Fruit fly (Drosophila melanogaster): Measurements from ENCODE around the gene CG7126.
A peak's percentile ranks its signal among the peaks of the same experiment; 100 is the strongest.

Gene CG7126

dm6 chr3R:18295262-18295944, 7.2 kb downstream of the CG7126 start (continued):
- no peak for TF ChIP-seq dpn (GFP tag; optimal IDR thresholded peaks at IDR 0.05)
- TF ChIP-seq CG17361 (GFP tag; IDR thresholded peaks at IDR 0.05): peak; percentile 45; the same call in 2 of the 3 replicates
- TF ChIP-seq CG30403 (GFP tag; optimal IDR thresholded peaks at IDR 0.05): peak; percentile 22
- TF ChIP-seq dmrt99B (tag; optimal IDR thresholded peaks at IDR 0.05): peak; percentile 28
- no peak for TF ChIP-seq Opbp (GFP tag; IDR thresholded peaks at IDR 0.05; ENCODE audit: partially characterized antibody)
- peak; percentile 5 for TF ChIP-seq Hsf (GFP tag; optimal IDR thresholded peaks at IDR 0.05)
- TF ChIP-seq phol (tag; optimal IDR thresholded peaks at IDR 0.05): peak; percentile 18
- TF ChIP-seq NC2β (GFP tag; optimal IDR thresholded peaks at IDR 0.05): no peak
- peak; percentile 67 for TF ChIP-seq nerfin-2 (GFP tag; IDR thresholded peaks at IDR 0.05; ENCODE audit: partially characterized antibody)
- TF ChIP-seq fd96Cb (tag; optimal IDR thresholded peaks at IDR 0.05): no peak
- TF ChIP-seq PHDP (tag; optimal IDR thresholded peaks at IDR 0.05): peak; percentile 5
- TF ChIP-seq grau (tag; optimal IDR thresholded peaks at IDR 0.05): peak; percentile 23
- TF ChIP-seq Hr51 (GFP tag; optimal IDR thresholded peaks at IDR 0.05): peak in 1 of 2 experiments; percentile 63
- TF ChIP-seq Drgx (GFP tag; IDR thresholded peaks at IDR 0.05): 0 out of 2 replicates have a peak, but pooled peaks have one; percentile 20
- TF ChIP-seq CG17385 (GFP tag; optimal IDR thresholded peaks at IDR 0.05): peak; percentile 26
- TF ChIP-seq sens (GFP tag): peak; percentile 66
- peak; percentile 62 for TF ChIP-seq tna (GFP tag; IDR thresholded peaks at IDR 0.05; ENCODE audit: partially characterized antibody)
- TF ChIP-seq CG7963 (GFP tag; IDR thresholded peaks at IDR 0.05; ENCODE audit: partially characterized antibody): peak; percentile 52; the same call in 1 of the 3 replicates
- peak; percentile 9 for TF ChIP-seq CG12391 (tag; optimal IDR thresholded peaks at IDR 0.05)
- TF ChIP-seq CG2678 (tag; optimal IDR thresholded peaks at IDR 0.05): peak; percentile 28
- peak; percentile 58; the same call in 1 of the 3 replicates for TF ChIP-seq hb (GFP tag; IDR thresholded peaks at IDR 0.05; ENCODE audit: partially characterized antibody)

DNA sequence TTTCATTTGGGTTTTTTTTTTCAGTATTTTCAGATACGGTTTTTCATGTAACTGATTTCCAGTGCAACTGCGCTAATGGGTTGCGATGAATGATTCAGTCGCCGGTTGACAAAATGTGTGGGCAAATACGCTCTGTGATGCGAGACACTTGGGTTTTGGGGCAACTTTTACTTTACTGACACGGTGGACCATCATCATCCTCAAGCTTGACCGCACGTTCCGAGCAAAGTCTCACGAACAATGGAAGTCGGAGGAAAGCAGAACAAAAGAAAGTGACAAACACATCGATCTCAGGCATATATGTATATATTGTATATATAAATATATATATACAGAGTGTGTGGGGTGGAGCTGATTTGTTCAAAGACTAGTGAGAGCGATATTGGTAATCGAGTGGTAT, 8.2 kb downstream of the CG7126 start:
- TF ChIP-seq sqz (GFP tag; optimal IDR thresholded peaks at IDR 0.05): peak; percentile 12
- peak; percentile 53 for TF ChIP-seq Blimp-1 (GFP tag; optimal IDR thresholded peaks at IDR 0.05)
- TF ChIP-seq lola (GFP tag; optimal IDR thresholded peaks at IDR 0.05): no peak
- TF ChIP-seq CG7987 (GFP tag; optimal IDR thresholded peaks at IDR 0.05): no peak
- TF ChIP-seq nom (GFP tag; optimal IDR thresholded peaks at IDR 0.05): peak; percentile 64
- peak; percentile 4; the same call in 1 of the 3 replicates for TF ChIP-seq CG2199 (GFP tag; IDR thresholded peaks at IDR 0.05)
- no peak for TF ChIP-seq CG12104 (GFP tag; optimal IDR thresholded peaks at IDR 0.05)
- peak; percentile 4 for TF ChIP-seq Med (GFP tag)
- no peak for TF ChIP-seq dimm (GFP tag; IDR thresholded peaks at IDR 0.05)
- TF ChIP-seq gem (tag; optimal IDR thresholded peaks at IDR 0.05): no peak
- TF ChIP-seq CG6813 (GFP tag; optimal IDR thresholded peaks at IDR 0.05): no peak

DNA sequence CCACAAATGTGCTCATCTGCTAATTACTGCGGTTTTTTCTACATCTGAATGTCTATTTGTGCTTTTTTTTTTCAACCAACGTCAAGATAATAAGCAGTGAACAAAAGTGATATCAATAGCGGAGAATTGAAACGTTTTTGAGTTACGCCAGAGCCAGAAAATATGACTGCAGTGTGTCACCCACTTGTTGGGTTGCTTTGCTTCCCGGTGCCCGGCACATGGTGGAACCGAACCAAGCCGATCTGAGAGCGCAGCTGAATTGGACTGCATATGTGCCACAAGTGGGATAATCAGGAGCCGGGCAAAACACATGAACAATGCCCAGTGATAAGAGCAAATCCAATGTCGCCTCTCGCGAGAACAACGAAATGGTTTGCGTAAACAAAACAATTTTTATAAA, 10.3 kb downstream of the CG7126 start:
- TF ChIP-seq dimm (GFP tag; IDR thresholded peaks at IDR 0.05) (no peak), twi (tag; optimal IDR thresholded peaks at IDR 0.05) (peak; percentile 80)

DNA sequence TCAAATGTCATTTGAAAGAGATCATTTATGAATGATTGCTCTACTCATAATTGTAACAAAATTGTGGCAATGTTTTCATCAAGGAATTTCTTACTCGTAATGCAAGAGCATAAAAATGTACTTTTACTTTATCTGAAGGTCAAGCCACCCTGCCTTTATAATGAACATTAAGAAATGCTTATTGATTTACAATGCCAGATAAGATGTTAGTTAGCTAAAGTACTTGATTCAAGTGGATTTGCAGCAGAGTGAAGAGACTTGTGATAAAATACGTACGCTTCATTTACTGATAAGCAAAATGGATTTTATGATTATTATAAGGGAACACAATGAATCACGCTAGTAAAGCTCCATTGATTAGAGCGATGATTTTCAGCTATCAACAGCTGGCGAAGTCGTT, 10.8 kb downstream of the CG7126 start:
- TF ChIP-seq Sin3A (optimal IDR thresholded peaks at IDR 0.05) (no peak), CG8388 (GFP tag; optimal IDR thresholded peaks at IDR 0.05) (no peak), exex (tag; optimal IDR thresholded peaks at IDR 0.05) (peak; percentile 79), Gsc (GFP tag; IDR thresholded peaks at IDR 0.05) (no peak), kni (GFP tag; optimal IDR thresholded peaks at IDR 0.05) (no peak), insv (GFP tag; optimal IDR thresholded peaks at IDR 0.05) (no peak), GATAe (GFP tag; conservative IDR thresholded peaks at IDR 0.05) (no peak), E2f2 (GFP tag; IDR thresholded peaks at IDR 0.05) (no peak), grn (GFP tag; optimal IDR thresholded peaks at IDR 0.05) (peak; percentile 43), CG16779 (GFP tag; IDR thresholded peaks at IDR 0.05) (no peak), CG31224 (GFP tag; IDR thresholded peaks at IDR 0.05) (no peak), CG34376 (GFP tag; optimal IDR thresholded peaks at IDR 0.05) (peak; percentile 69), Elba2 (GFP tag; optimal IDR thresholded peaks at IDR 0.05) (no peak)
